Worm (Caenorhabditis elegans) whole organism, L3 larva: Measurements from ENCODE around the gene C33H5.13.

Experiments
- R02D3.7 ChIP-seq: fragments of 150-350 bp; optimal IDR thresholded peaks from 2 replicates; lab custom pipeline; 2014; ENCODE audit warnings: missing biosample characterization, missing genetic modification characterization
- ZK546.5 ChIP-seq: sonication (generic microtip); optimal IDR thresholded peaks from 2 replicates; lab custom pipeline; 2017; ENCODE audit warnings: missing biosample characterization, missing genetic modification characterization
- aly-2 ChIP-seq: fragments of 150-350 bp; optimal IDR thresholded peaks from 2 replicates; lab custom pipeline; 2014; ENCODE audit warnings: missing biosample characterization, missing genetic modification characterization
- ama-1 ChIP-seq: fragments of 150-350 bp; optimal IDR thresholded peaks from 2 replicates; lab custom pipeline; 2018
- ceh-16 ChIP-seq: sonication (generic microtip); optimal IDR thresholded peaks from 2 replicates; lab custom pipeline; 2017; ENCODE audit warnings: missing biosample characterization, missing genetic modification characterization
- ceh-28 ChIP-seq: fragments of 150-350 bp; optimal IDR thresholded peaks from 2 replicates; lab custom pipeline; 2014; ENCODE audit warnings: missing biosample characterization, missing genetic modification reagents, missing genetic modification characterization
- ceh-82 ChIP-seq: fragments of 150-350 bp; optimal IDR thresholded peaks from 2 replicates; lab custom pipeline; 2014; ENCODE audit warnings: missing biosample characterization, missing genetic modification characterization
- daf-12 ChIP-seq: fragments of 150-350 bp; optimal IDR thresholded peaks from 2 replicates; lab custom pipeline; 2014; ENCODE audit warnings: missing biosample characterization, missing genetic modification reagents, missing genetic modification characterization
- egl-5 ChIP-seq: fragments of 150-350 bp; optimal IDR thresholded peaks from 2 replicates; lab custom pipeline; 2017; ENCODE audit warnings: missing biosample characterization, missing genetic modification reagents, missing genetic modification characterization, inconsistent platforms
- elt-1 ChIP-seq: fragments of 150-350 bp; optimal IDR thresholded peaks from 2 replicates; lab custom pipeline; 2014; ENCODE audit warnings: missing biosample characterization, missing genetic modification characterization
- elt-2 ChIP-seq: sonication (generic microtip); optimal IDR thresholded peaks from 2 replicates; lab custom pipeline; 2016; ENCODE audit warnings: missing genetic modification reagents, mild to moderate bottlenecking, missing genetic modification characterization, missing compliant biosample characterization
- elt-3 ChIP-seq, 3 experiments: fragments of 150-350 bp in 1 of 3; sonication (generic microtip) in 2 of 3; optimal IDR thresholded peaks; 2 replicates in 2 of 3; 4 replicates in 1 of 3; lab custom pipeline; 2014 to 2017; ENCODE audit warnings: missing biosample characterization in 3 of 3, missing genetic modification characterization in 3 of 3
- eor-1 ChIP-seq, 2 experiments: fragments of 150-350 bp; optimal IDR thresholded peaks; 2 replicates each; lab custom pipeline; 2014 to 2018; ENCODE audit warnings: missing biosample characterization in 2 of 2, missing genetic modification characterization in 2 of 2
- fkh-10 ChIP-seq: sonication (generic microtip); optimal IDR thresholded peaks from 2 replicates; lab custom pipeline; 2017; ENCODE audit warnings: missing biosample characterization, missing genetic modification reagents, missing genetic modification characterization
- fos-1 ChIP-seq: fragments of 150-350 bp; optimal IDR thresholded peaks from 2 replicates; lab custom pipeline; 2014; ENCODE audit warnings: missing biosample characterization, missing genetic modification characterization
- jun-1 ChIP-seq: fragments of 150-350 bp; optimal IDR thresholded peaks from 2 replicates; lab custom pipeline; 2014; ENCODE audit warnings: missing biosample characterization, missing genetic modification reagents, missing genetic modification characterization
- lin-15B ChIP-seq: fragments of 150-350 bp; optimal IDR thresholded peaks from 2 replicates; lab custom pipeline; 2014; ENCODE audit warnings: missing biosample characterization, missing genetic modification characterization
- lin-39 ChIP-seq: fragments of 150-350 bp; optimal IDR thresholded peaks from 2 replicates; lab custom pipeline; 2018; ENCODE audit warnings: missing biosample characterization, missing genetic modification reagents, missing genetic modification characterization
- mdl-1 ChIP-seq: fragments of 150-350 bp; optimal IDR thresholded peaks from 2 replicates; lab custom pipeline; 2014; ENCODE audit warnings: missing biosample characterization, missing genetic modification characterization
- mml-1 ChIP-seq: fragments of 150-350 bp; sonication (generic microtip); optimal IDR thresholded peaks from 3 replicates; lab custom pipeline; 2014; ENCODE audit warnings: missing biosample characterization, missing genetic modification characterization
- nhr-11 ChIP-seq: fragments of 150-350 bp; optimal IDR thresholded peaks from 2 replicates; lab custom pipeline; 2014; ENCODE audit warnings: missing biosample characterization, missing genetic modification characterization
- nhr-12 ChIP-seq: fragments of 150-350 bp; optimal IDR thresholded peaks from 2 replicates; lab custom pipeline; 2014; ENCODE audit warnings: missing biosample characterization, missing genetic modification characterization
- nhr-23 ChIP-seq: fragments of 150-350 bp; optimal IDR thresholded peaks from 2 replicates; lab custom pipeline; 2014; ENCODE audit warnings: missing biosample characterization, missing genetic modification reagents, missing genetic modification characterization
- nhr-237 ChIP-seq: fragments of 150-350 bp; optimal IDR thresholded peaks from 2 replicates; lab custom pipeline; 2014; ENCODE audit warnings: missing biosample characterization, missing genetic modification characterization
- nhr-25 ChIP-seq: sonication (generic microtip); optimal IDR thresholded peaks from 2 replicates; lab custom pipeline; 2017; ENCODE audit warnings: missing biosample characterization, missing genetic modification characterization
- nhr-28 ChIP-seq: fragments of 150-350 bp; optimal IDR thresholded peaks from 2 replicates; lab custom pipeline; 2014; ENCODE audit warnings: missing biosample characterization, missing genetic modification characterization
- nhr-67 ChIP-seq: fragments of 150-350 bp; optimal IDR thresholded peaks from 2 replicates; lab custom pipeline; 2014; ENCODE audit warnings: missing biosample characterization, missing genetic modification characterization
- nhr-76 ChIP-seq: fragments of 150-350 bp; sonication (generic microtip); optimal IDR thresholded peaks from 5 replicates; lab custom pipeline; 2014; ENCODE audit warnings: missing biosample characterization, missing genetic modification characterization
- nhr-77 ChIP-seq: fragments of 150-350 bp; optimal IDR thresholded peaks from 2 replicates; lab custom pipeline; 2014; ENCODE audit warnings: missing biosample characterization, missing genetic modification characterization
- pha-4 ChIP-seq: fragments of 150-350 bp; optimal IDR thresholded peaks from 2 replicates; lab custom pipeline; 2014; ENCODE audit warnings: missing biosample characterization, missing genetic modification reagents, missing genetic modification characterization
- pqm-1 ChIP-seq: fragments of 150-350 bp; optimal IDR thresholded peaks from 2 replicates; lab custom pipeline; 2017; ENCODE audit warnings: missing biosample characterization, missing genetic modification characterization, inconsistent platforms
- sea-2 ChIP-seq: fragments of 150-350 bp; sonication (generic microtip); optimal IDR thresholded peaks from 4 replicates; lab custom pipeline; 2014; ENCODE audit warnings: missing biosample characterization, missing genetic modification reagents, missing genetic modification characterization
- skn-1 ChIP-seq: fragments of 150-350 bp; optimal IDR thresholded peaks from 2 replicates; lab custom pipeline; 2014; ENCODE audit warnings: missing biosample characterization, missing genetic modification characterization
- snpc-4 ChIP-seq: fragments of 150-350 bp; optimal IDR thresholded peaks from 2 replicates; lab custom pipeline; 2014; ENCODE audit warnings: missing biosample characterization, missing genetic modification characterization
- unc-62 ChIP-seq: fragments of 150-350 bp; sonication (generic microtip); optimal IDR thresholded peaks from 4 replicates; lab custom pipeline; 2014; ENCODE audit warnings: missing biosample characterization, missing genetic modification reagents, missing genetic modification characterization
- zag-1 ChIP-seq: fragments of 150-350 bp; optimal IDR thresholded peaks from 2 replicates; lab custom pipeline; 2014; ENCODE audit warnings: missing biosample characterization, missing genetic modification characterization
- ztf-11 ChIP-seq: fragments of 150-350 bp; optimal IDR thresholded peaks from 2 replicates; lab custom pipeline; 2014; ENCODE audit warnings: missing biosample characterization, missing genetic modification characterization

Gene C33H5.13

ce11 chrIV:7804740-7805139, 12.7 kb upstream of the C33H5.13 start, which contains the start of gene C33H5.2:
Gene C33H5.2 (plus strand): TSS chrIV:7805040.
- TF ChIP-seq aly-2 (no peak), ceh-28 (tag; lab: Kevin White, UChicago) (no peak), skn-1 (tag; lab: Kevin White, UChicago) (no peak), zag-1 (no peak), elt-1 (tag; lab: Kevin White, UChicago) (no peak), lin-15B (no peak), nhr-77 (no peak), ceh-82 (tag; lab: Kevin White, UChicago) (no peak), mdl-1 (tag; lab: Kevin White, UChicago) (no peak), nhr-12 (tag; lab: Kevin White, UChicago) (no peak), lin-39 (tag; lab: Kevin White, UChicago) (no peak), nhr-67 (tag; lab: Kevin White, UChicago) (no peak), nhr-25 (tag; lab: Kevin White, UChicago) (no peak), elt-3 (tag; optimal IDR thresholded peaks at IDR 0.05; lab: Kevin White, UChicago) (no peak), sea-2 (GFP tag; lab: Kevin White, UChicago) (no peak), ZK546.5 (tag; lab: Kevin White, UChicago) (no peak)
- TF ChIP-seq, all 47 proteins: peak for 0

ce11 chrIV:7803250-7803649, 11.2 kb upstream of the C33H5.13 start, which contains the start of gene C33H5.16:
Gene C33H5.16 (minus strand): TSS chrIV:7803350.
- TF ChIP-seq pqm-1 (tag; lab: Kevin White, UChicago) = no peak
- TF ChIP-seq ztf-11 (tag; lab: Kevin White, UChicago) = no peak
- no peak for TF ChIP-seq nhr-237
- no peak for TF ChIP-seq unc-62 (GFP tag; lab: Kevin White, UChicago)

- TF ChIP-seq nhr-23 (no peak), lin-39 (tag; lab: Kevin White, UChicago) (no peak), zag-1 (no peak), skn-1 (tag; lab: Kevin White, UChicago) (no peak), R02D3.7 (tag; lab: Kevin White, UChicago) (no peak), egl-5 (tag; lab: Kevin White, UChicago) (no peak), eor-1 (tag; optimal IDR thresholded peaks at IDR 0.05; lab: Kevin White, UChicago) (no peak), daf-12 (no peak), nhr-76 (tag; lab: Kevin White, UChicago) (no peak), pqm-1 (tag; lab: Kevin White, UChicago) (no peak)
Observed at ce11 chrIV:7800338-7800737, 8.3 kb upstream of the C33H5.13 start.

ce11 chrIV:7796432-7797113, 4.5 kb upstream of the C33H5.13 start, which contains the start of gene sgo-1:
Gene sgo-1 (minus strand): TSS chrIV:7796482.
- TF ChIP-seq nhr-237 (no peak), nhr-12 (tag; lab: Kevin White, UChicago) (no peak), ama-1 (no peak), fkh-10 (GFP tag; lab: Kevin White, UChicago) (no peak)
- TF ChIP-seq, all 47 proteins: peak for 0

- TF ChIP-seq ceh-16 (tag; lab: Kevin White, UChicago) (no peak), pha-4 (tag; lab: Kevin White, UChicago) (no peak), mdl-1 (tag; lab: Kevin White, UChicago) (no peak), elt-2 (tag; lab: Kevin White, UChicago) (no peak), jun-1 (tag; lab: Kevin White, UChicago) (no peak), nhr-77 (no peak), fos-1 (tag; lab: Kevin White, UChicago) (no peak), lin-39 (tag; lab: Kevin White, UChicago) (no peak), ama-1 (no peak), nhr-11 (no peak), nhr-28 (tag; lab: Kevin White, UChicago) (no peak), R02D3.7 (tag; lab: Kevin White, UChicago) (no peak), snpc-4 (no peak), skn-1 (tag; lab: Kevin White, UChicago) (no peak), mml-1 (no peak)
- TF ChIP-seq, all 47 proteins: peak for 0
Observed at ce11 chrIV:7794709-7795108, 2.6 kb upstream of the C33H5.13 start, which contains the start of gene ntp-1. Gene ntp-1 (minus strand): TSS chrIV:7794809.
